Worm (Caenorhabditis elegans): ENCODE data around the gene marc-1.

The marc-1 gene

DNA sequence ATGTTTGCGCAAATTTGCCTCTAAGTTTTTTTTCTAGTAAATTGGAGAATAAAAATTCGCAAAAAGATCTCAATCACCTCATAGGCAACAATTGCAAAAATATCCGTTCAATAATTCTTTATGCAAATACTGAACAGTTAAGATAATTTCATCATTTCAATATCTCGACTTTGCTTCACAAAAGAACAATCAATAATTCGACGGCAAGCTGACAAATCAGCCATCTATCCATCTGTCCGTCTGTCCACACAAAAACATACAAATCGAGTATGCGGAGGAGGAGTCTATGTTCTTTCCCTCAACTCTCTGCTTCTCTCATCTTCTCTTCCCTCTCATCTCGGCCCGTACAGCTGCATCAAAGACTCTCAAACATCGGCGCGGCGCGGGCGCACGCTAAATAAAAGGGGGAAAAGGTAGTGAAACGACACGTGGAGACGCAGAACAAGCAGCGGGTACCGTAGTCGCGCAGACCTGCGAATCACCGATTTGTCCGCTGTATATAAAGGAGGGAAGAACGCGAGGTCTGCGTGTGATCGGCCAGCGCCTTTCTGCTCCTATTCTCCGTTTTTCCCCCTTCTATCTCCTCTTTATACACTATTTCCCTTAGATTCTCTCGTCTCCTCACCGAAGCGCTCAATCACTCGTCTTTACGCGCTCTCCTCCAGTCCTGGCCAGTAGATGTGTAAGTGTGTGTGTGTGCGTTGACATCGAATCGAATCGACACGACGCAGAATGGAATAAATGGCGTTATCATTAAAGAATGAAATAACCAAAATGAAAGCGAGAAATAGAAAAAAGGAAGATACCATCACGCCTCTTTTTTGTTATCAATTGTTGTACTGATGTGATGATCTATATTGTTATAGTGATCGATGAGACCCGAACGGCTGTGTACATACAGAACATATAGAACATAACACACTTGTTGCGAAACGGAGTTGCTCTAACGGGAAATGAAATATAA lies 8.5 kb upstream of the marc-1 start (continued):
- TF ChIP-seq F23B12.7 (tag; optimal IDR thresholded peaks at IDR 0.05; ENCODE audit: insufficient read depth) (no peak), attf-6 (GFP tag; IDR thresholded peaks at IDR 0.05) (no peak), nfyb-1 (GFP tag; IDR thresholded peaks at IDR 0.05) (peak; percentile 95), madf-8 (GFP tag; conservative IDR thresholded peaks at IDR 0.05) (no peak), nhr-80 (tag; optimal IDR thresholded peaks at IDR 0.05) (peak; percentile 97), attf-5 (GFP tag; optimal IDR thresholded peaks at IDR 0.05) (peak; percentile 98), bed-2 (GFP tag; IDR thresholded peaks at IDR 0.05) (0 out of 2 replicates have a peak, but pooled peaks have one; percentile 22), tbx-9 (tag; optimal IDR thresholded peaks at IDR 0.05; ENCODE audit: borderline replicate concordance) (no peak), ZK185.1 (tag; optimal IDR thresholded peaks at IDR 0.05; ENCODE audit: poor library complexity, severe bottlenecking) (peak; percentile 56), aptf-3 (GFP tag; IDR thresholded peaks at IDR 0.05) (no peak), F57A8.1 (GFP tag; optimal IDR thresholded peaks at IDR 0.05) (peak; percentile 21), xnd-1 (tag; optimal IDR thresholded peaks at IDR 0.05) (no peak), pbrm-1 (GFP tag; IDR thresholded peaks at IDR 0.05) (peak; percentile 58), lin-26 (GFP tag; IDR thresholded peaks at IDR 0.05) (peak; percentile 71; the same call in 1 of the 2 replicates), unc-62 (GFP tag; optimal IDR thresholded peaks at IDR 0.05) (peak; percentile 32), nhr-120 (GFP tag; IDR thresholded peaks at IDR 0.05) (no peak), mcd-1 (GFP tag; IDR thresholded peaks at IDR 0.05) (peak; percentile 84), madf-10 (tag; optimal IDR thresholded peaks at IDR 0.05) (peak; percentile 90), snpc-3.4 (tag; optimal IDR thresholded peaks at IDR 0.05) (no peak), mxl-1 (tag; optimal IDR thresholded peaks at IDR 0.05) (peak; percentile 36), ceh-91 (GFP tag; IDR thresholded peaks at IDR 0.05) (0 out of 2 replicates have a peak, but pooled peaks have one; percentile 26), K11D2.4 (GFP tag; IDR thresholded peaks at IDR 0.05) (peak; percentile 83), unc-130 (GFP tag; optimal IDR thresholded peaks at IDR 0.05) (peak; percentile 12), zfh-2 (GFP tag; conservative IDR thresholded peaks at IDR 0.05) (peak; percentile 100), dpl-1 (GFP tag; optimal IDR thresholded peaks at IDR 0.05) (no peak), ceh-58 (GFP tag; IDR thresholded peaks at IDR 0.05) (no peak), ztf-26 (tag; optimal IDR thresholded peaks at IDR 0.05) (peak; percentile 90), T07F8.4 (tag; optimal IDR thresholded peaks at IDR 0.05) (peak; percentile 39), egl-44 (GFP tag; IDR thresholded peaks at IDR 0.05) (peak; percentile 71; the same call in 1 of the 2 replicates), pha-4 (tag; optimal IDR thresholded peaks at IDR 0.05) (no peak), lin-35 (GFP tag; optimal IDR thresholded peaks at IDR 0.05) (peak in 1 of 3 experiments; percentile 64), egrh-3 (GFP tag; IDR thresholded peaks at IDR 0.05) (peak; percentile 80), ztf-25 (GFP tag; IDR thresholded peaks at IDR 0.05) (0 out of 2 replicates have a peak, but pooled peaks have one; percentile 46), chd-7 (tag; optimal IDR thresholded peaks at IDR 0.05) (peak; percentile 96), ccch-3 (GFP tag; optimal IDR thresholded peaks at IDR 0.05) (peak; percentile 18), nfya-2 (GFP tag; IDR thresholded peaks at IDR 0.05) (no peak)

DNA sequence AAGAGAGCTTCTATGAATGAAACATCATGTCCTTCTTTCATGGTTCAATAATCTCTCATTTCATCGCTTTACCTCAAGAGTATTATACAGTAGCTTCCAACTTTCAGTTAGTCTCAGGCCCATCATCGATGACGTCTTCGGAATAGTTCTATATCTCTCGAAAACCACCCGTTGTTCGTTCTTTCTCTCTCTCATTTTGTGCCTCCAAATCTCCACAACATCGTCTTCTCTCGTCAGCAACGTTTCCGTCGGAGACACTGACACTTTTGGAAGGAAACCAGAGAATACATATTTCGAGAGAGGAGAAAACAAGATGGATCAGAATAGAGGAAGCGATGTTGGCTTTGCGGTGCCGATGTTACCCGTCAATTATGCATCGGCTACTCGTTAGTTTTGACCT lies 7.7 kb upstream of the marc-1 start:
- TF ChIP-seq zim-3 (tag; optimal IDR thresholded peaks at IDR 0.05) (peak; percentile 1), C06A6.2 (GFP tag; conservative IDR thresholded peaks at IDR 0.05) (no peak), nfya-2 (GFP tag; IDR thresholded peaks at IDR 0.05) (no peak), hmg-20 (GFP tag; IDR thresholded peaks at IDR 0.05) (0 out of 2 replicates have a peak, but pooled peaks have one; percentile 4), lsl-1 (GFP tag; optimal IDR thresholded peaks at IDR 0.05) (no peak), repo-1 (tag; optimal IDR thresholded peaks at IDR 0.05) (no peak), ccch-3 (GFP tag; optimal IDR thresholded peaks at IDR 0.05) (no peak), ztf-28 (GFP tag; IDR thresholded peaks at IDR 0.05) (no peak), madf-3 (GFP tag; IDR thresholded peaks at IDR 0.05) (no peak), nfyb-1 (GFP tag; IDR thresholded peaks at IDR 0.05) (peak; percentile 31; the same call in 1 of the 2 replicates), ama-1 (optimal IDR thresholded peaks at IDR 0.05) (peak; percentile 52), ama-1 (GFP tag; optimal IDR thresholded peaks at IDR 0.05) (no peak), ets-4 (GFP tag; optimal IDR thresholded peaks at IDR 0.05) (no peak), bed-2 (GFP tag; IDR thresholded peaks at IDR 0.05) (no peak)

Measured in whole organism, young adult.